Worm (Caenorhabditis elegans): ENCODE data around the gene pqm-1.

pqm-1 gene

DNA sequence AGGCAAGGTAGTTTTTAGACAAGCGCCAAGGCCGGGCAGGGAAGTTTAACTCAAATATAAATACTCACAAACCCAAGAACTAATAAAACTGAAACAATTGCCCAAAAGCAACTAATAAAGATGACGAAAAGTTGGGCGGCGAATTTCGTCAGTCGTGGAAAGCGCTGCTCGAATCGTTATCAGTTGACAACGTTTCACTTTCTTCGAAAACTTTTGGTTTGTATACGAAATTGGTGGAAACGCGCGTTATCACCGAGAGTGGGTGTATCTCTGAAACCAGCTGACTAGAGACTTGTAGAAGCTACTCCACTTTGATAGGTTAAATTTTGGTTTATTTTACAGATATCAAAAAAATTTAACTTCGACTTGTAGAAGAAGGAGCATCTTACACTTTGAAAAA is 685 bp upstream of the pqm-1 start:
- peak; percentile 33 for TF ChIP-seq sma-9 (GFP tag; optimal IDR thresholded peaks at IDR 0.05)
- no peak for TF ChIP-seq sma-9 (tag; optimal IDR thresholded peaks at IDR 0.05)
- peak; percentile 55 for TF ChIP-seq fos-1 (tag; optimal IDR thresholded peaks at IDR 0.05)
- TF ChIP-seq zag-1 (tag; optimal IDR thresholded peaks at IDR 0.05), result no peak

- TF ChIP-seq lsy-2 (tag; optimal IDR thresholded peaks at IDR 0.05) (peak in 1 of 2 experiments; percentile 2), R02D3.7 (tag; optimal IDR thresholded peaks at IDR 0.05) (no peak), F13H6.1 (tag; optimal IDR thresholded peaks at IDR 0.05) (peak; percentile 69), fos-1 (tag; optimal IDR thresholded peaks at IDR 0.05) (peak; percentile 56), ama-1 (optimal IDR thresholded peaks at IDR 0.05) (peak; percentile 0), crh-2 (tag; optimal IDR thresholded peaks at IDR 0.05) (peak; percentile 62), gmeb-1 (tag; optimal IDR thresholded peaks at IDR 0.05) (peak; percentile 53), sma-9 (GFP tag; optimal IDR thresholded peaks at IDR 0.05) (peak; percentile 63), sma-9 (tag; optimal IDR thresholded peaks at IDR 0.05) (no peak), lin-13 (GFP tag; optimal IDR thresholded peaks at IDR 0.05) (no peak), lin-39 (tag; optimal IDR thresholded peaks at IDR 0.05) (no peak), sma-3 (GFP tag; optimal IDR thresholded peaks at IDR 0.05) (peak; percentile 40), alr-1 (tag; optimal IDR thresholded peaks at IDR 0.05) (no peak)
These were observed 1.4 kb downstream of the pqm-1 start for ce11 chrII:11150976-11151375.

DNA sequence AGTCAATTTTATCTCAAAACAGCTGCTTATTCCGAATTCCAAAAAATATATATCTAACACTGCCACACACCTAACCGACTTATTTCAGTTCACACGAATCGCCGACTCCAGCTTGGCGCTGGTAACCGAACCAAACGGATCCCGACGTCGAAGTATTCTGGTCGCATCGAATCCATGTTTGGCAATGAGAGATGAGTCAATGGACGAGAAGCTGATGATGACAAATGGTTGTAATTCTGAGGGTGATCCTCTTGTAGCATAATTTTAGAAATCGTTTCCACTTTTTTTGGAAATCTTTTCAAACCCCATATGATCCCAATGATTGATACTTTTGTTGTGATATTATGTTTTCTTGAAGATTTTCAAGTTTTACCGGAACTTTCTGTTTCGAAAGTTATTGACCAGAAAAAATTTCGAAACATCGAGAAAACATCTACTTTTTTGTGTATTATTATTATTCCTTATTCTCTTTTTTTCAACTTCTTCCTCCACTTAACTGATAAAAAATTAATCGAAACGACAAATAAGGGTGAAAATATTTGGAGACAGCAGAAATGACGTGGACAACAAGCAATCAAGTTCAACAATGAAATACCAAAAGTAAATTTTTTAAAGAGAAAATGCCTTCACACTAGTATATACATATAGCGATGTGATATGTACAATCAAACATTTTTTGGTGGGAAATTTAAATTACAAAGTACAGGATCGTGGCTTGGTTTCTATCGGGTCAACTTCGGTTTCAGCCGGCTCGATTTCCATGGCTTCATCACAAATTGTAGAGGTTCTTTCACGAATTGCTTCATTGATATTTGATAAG is 2.3 kb downstream of the pqm-1 start:
- no peak for TF ChIP-seq ztf-4 (tag; optimal IDR thresholded peaks at IDR 0.05)
- TF ChIP-seq lin-13 (GFP tag; optimal IDR thresholded peaks at IDR 0.05), result peak; percentile 8
- no peak for TF ChIP-seq sem-4 (tag; optimal IDR thresholded peaks at IDR 0.05)
- no peak for TF ChIP-seq elt-3 (tag; optimal IDR thresholded peaks at IDR 0.05)
- TF ChIP-seq F13H6.1 (tag; optimal IDR thresholded peaks at IDR 0.05), result no peak
- TF ChIP-seq R02D3.7 (tag; optimal IDR thresholded peaks at IDR 0.05), result no peak
- peak; percentile 4 for TF ChIP-seq fos-1 (tag; optimal IDR thresholded peaks at IDR 0.05)
- no peak for TF ChIP-seq mab-5 (tag; optimal IDR thresholded peaks at IDR 0.05)
- TF ChIP-seq peb-1 (tag; optimal IDR thresholded peaks at IDR 0.05), result no peak
- TF ChIP-seq lin-39 (tag; optimal IDR thresholded peaks at IDR 0.05), result no peak
- peak; percentile 45 for TF ChIP-seq sma-9 (GFP tag; optimal IDR thresholded peaks at IDR 0.05)
- TF ChIP-seq sma-9 (tag; optimal IDR thresholded peaks at IDR 0.05), result no peak
- no peak for TF ChIP-seq blmp-1 (tag; optimal IDR thresholded peaks at IDR 0.05; ENCODE audit: insufficient read depth)
- peak; percentile 26 for TF ChIP-seq nhr-129 (tag; optimal IDR thresholded peaks at IDR 0.05)
- no peak for TF ChIP-seq ztf-11 (tag; optimal IDR thresholded peaks at IDR 0.05)
- peak; percentile 40 for TF ChIP-seq gmeb-1 (tag; optimal IDR thresholded peaks at IDR 0.05)
- TF ChIP-seq elt-1 (tag; optimal IDR thresholded peaks at IDR 0.05), result no peak
- TF ChIP-seq mdl-1 (tag; optimal IDR thresholded peaks at IDR 0.05), result no peak
- no peak for TF ChIP-seq mbf-1 (tag; optimal IDR thresholded peaks at IDR 0.05)
- TF ChIP-seq ZK546.5 (tag; optimal IDR thresholded peaks at IDR 0.05), result no peak
- no peak for TF ChIP-seq nhr-12 (tag; optimal IDR thresholded peaks at IDR 0.05)
- TF ChIP-seq nhr-10 (tag; optimal IDR thresholded peaks at IDR 0.05), result no peak
- no peak for TF ChIP-seq unc-39 (tag; optimal IDR thresholded peaks at IDR 0.05)
- TF ChIP-seq snpc-4 (tag; optimal IDR thresholded peaks at IDR 0.05), result no peak
- TF ChIP-seq nhr-23 (tag; optimal IDR thresholded peaks at IDR 0.05), result no peak
- no peak for TF ChIP-seq dmd-4 (tag; optimal IDR thresholded peaks at IDR 0.05)
- TF ChIP-seq Y55F3AM.14 (GFP tag; optimal IDR thresholded peaks at IDR 0.05), result no peak

- TF ChIP-seq mbf-1 (tag; optimal IDR thresholded peaks at IDR 0.05) (no peak), C34F6.9 (tag; optimal IDR thresholded peaks at IDR 0.05) (no peak), nhr-129 (tag; optimal IDR thresholded peaks at IDR 0.05) (peak; percentile 10), Y55F3AM.14 (GFP tag; optimal IDR thresholded peaks at IDR 0.05) (no peak), unc-62 (GFP tag; optimal IDR thresholded peaks at IDR 0.05) (no peak), egl-27 (tag; optimal IDR thresholded peaks at IDR 0.05) (no peak), nhr-11 (tag; optimal IDR thresholded peaks at IDR 0.05) (no peak)
These were observed 9.8 kb downstream of the pqm-1 start, which contains the start of gene arrd-6 for ce11 chrII:11142571-11142970. arrd-6 (plus strand) TSS chrII:11142739.
